Worm (Caenorhabditis elegans) whole organism, L4 larva: ENCODE data around the gene sru-18.

Experiments used
- D1046.2 ChIP-seq: fragments of 200-800 bp; sonication (Bioruptor generic); IDR thresholded peaks from 2 replicates; pipeline ENCODE4 v1.3.6; 2022; ENCODE audit warnings: missing genetic modification characterization, missing compliant biosample characterization
- F10B5.3 ChIP-seq: sonication (generic microtip); optimal IDR thresholded peaks from 2 replicates; lab custom pipeline; 2016; ENCODE audit warnings: mild to moderate bottlenecking, missing genetic modification characterization, missing compliant biosample characterization
- F26F4.8 ChIP-seq: fragments of 200-800 bp; sonication (Bioruptor generic); conservative IDR thresholded peaks from 2 replicates; pipeline ENCODE4 v1.3.6; 2022; ENCODE audit warnings: missing genetic modification characterization, missing compliant biosample characterization
- F44E2.7 ChIP-seq: fragments of 200-800 bp; sonication (Bioruptor generic); IDR thresholded peaks from 2 replicates; pipeline ENCODE4 v2.1.2; 2022; ENCODE audit warnings: missing genetic modification characterization, missing compliant biosample characterization
- F49E8.2 ChIP-seq: sonication (generic microtip); optimal IDR thresholded peaks from 2 replicates; lab custom pipeline; 2016; ENCODE audit warnings: missing compliant biosample characterization, mild to moderate bottlenecking, missing genetic modification characterization, borderline replicate concordance
- Y48G9A.11 ChIP-seq: fragments of 200-800 bp; sonication (Bioruptor generic); IDR thresholded peaks from 2 replicates; pipeline ENCODE4 v1.3.6; 2022; ENCODE audit warnings: missing genetic modification reagents, missing genetic modification characterization, missing compliant biosample characterization
- Y5F2A.4 ChIP-seq: fragments of 200-800 bp; sonication (Bioruptor generic); optimal IDR thresholded peaks from 2 replicates; lab custom pipeline; 2018; ENCODE audit warnings: mild to moderate bottlenecking, missing genetic modification characterization, missing compliant biosample characterization
- aly-2 ChIP-seq: sonication (generic microtip); optimal IDR thresholded peaks from 2 replicates; lab custom pipeline; 2018; ENCODE audit warnings: missing biosample characterization, missing genetic modification characterization
- attf-4 ChIP-seq: sonication (generic microtip); optimal IDR thresholded peaks from 3 replicates; lab custom pipeline; 2017; ENCODE audit warnings: missing biosample characterization, missing genetic modification characterization
- ceh-28 ChIP-seq: fragments of 150-350 bp; optimal IDR thresholded peaks from 2 replicates; lab custom pipeline; 2014; ENCODE audit warnings: missing biosample characterization, missing genetic modification reagents, missing genetic modification characterization
- ceh-32 ChIP-seq: sonication (generic microtip); optimal IDR thresholded peaks from 2 replicates; lab custom pipeline; 2016; ENCODE audit warnings: mild to moderate bottlenecking, missing genetic modification characterization, missing compliant biosample characterization; ENCODE audit not compliant: poor library complexity
- ceh-44 ChIP-seq: fragments of 200-800 bp; sonication (Bioruptor generic); IDR thresholded peaks from 2 replicates; pipeline ENCODE4 v1.3.6; 2022; ENCODE audit warnings: missing genetic modification reagents, missing genetic modification characterization, missing compliant biosample characterization
- ces-1 ChIP-seq: fragments of 150-350 bp; sonication (generic microtip); optimal IDR thresholded peaks from 4 replicates; lab custom pipeline; 2014; ENCODE audit warnings: missing biosample characterization, missing genetic modification reagents, missing genetic modification characterization
- daf-16 ChIP-seq, 3 experiments: sonication (generic microtip); optimal IDR thresholded peaks; 2 replicates each; lab custom pipeline; 2016 to 2017; ENCODE audit warnings: missing genetic modification characterization in 3 of 3, missing genetic modification reagents in 3 of 3, mild to moderate bottlenecking in 2 of 3, missing compliant biosample characterization in 2 of 3, missing biosample characterization in 1 of 3, moderate library complexity in 1 of 3
- daf-8 ChIP-seq: fragments of 200-800 bp; sonication (Bioruptor generic); IDR thresholded peaks from 2 replicates; pipeline ENCODE4 v1.3.6; 2022; ENCODE audit warnings: missing genetic modification characterization, missing compliant biosample characterization
- dmd-6 ChIP-seq: fragments of 200-800 bp; sonication (Bioruptor generic); IDR thresholded peaks from 2 replicates; pipeline ENCODE4 v1.3.6; 2022; ENCODE audit warnings: missing genetic modification reagents, missing genetic modification characterization, missing compliant biosample characterization
- dmd-8 ChIP-seq: fragments of 200-800 bp; sonication (Bioruptor generic); IDR thresholded peaks from 2 replicates; pipeline ENCODE4 v1.3.6; 2022; ENCODE audit warnings: missing genetic modification characterization, missing compliant biosample characterization
- dpl-1 ChIP-seq: fragments of 150-350 bp; optimal IDR thresholded peaks from 2 replicates; lab custom pipeline; 2014; ENCODE audit warnings: missing biosample characterization, missing genetic modification reagents, missing genetic modification characterization
- duxl-1 ChIP-seq: sonication (generic microtip); optimal IDR thresholded peaks from 2 replicates; lab custom pipeline; 2016; ENCODE audit warnings: mild to moderate bottlenecking, missing genetic modification characterization, moderate library complexity, missing compliant biosample characterization; ENCODE audit not compliant: poor library complexity
- dve-1 ChIP-seq: sonication (generic microtip); optimal IDR thresholded peaks from 2 replicates; lab custom pipeline; 2017; ENCODE audit warnings: antibody characterized with exemption, mild to moderate bottlenecking, missing genetic modification characterization, missing compliant biosample characterization; ENCODE audit not compliant: insufficient read depth
- egl-43 ChIP-seq: fragments of 200-800 bp; sonication (Bioruptor generic); IDR thresholded peaks from 2 replicates; pipeline ENCODE4 v1.3.6; 2022; ENCODE audit warnings: missing genetic modification reagents, missing genetic modification characterization, missing compliant biosample characterization
- fkh-10 ChIP-seq: fragments of 150-350 bp; optimal IDR thresholded peaks from 2 replicates; lab custom pipeline; 2014; ENCODE audit warnings: missing biosample characterization, missing genetic modification reagents, missing genetic modification characterization
- fos-1 ChIP-seq: fragments of 150-350 bp; optimal IDR thresholded peaks from 2 replicates; lab custom pipeline; 2014; ENCODE audit warnings: missing biosample characterization, missing genetic modification characterization
- gei-8 ChIP-seq: fragments of 200-800 bp; sonication (Bioruptor generic); optimal IDR thresholded peaks from 2 replicates; lab custom pipeline; 2018; ENCODE audit warnings: mild to moderate bottlenecking, missing genetic modification characterization, missing compliant biosample characterization
- hlh-11 ChIP-seq: fragments of 200-800 bp; sonication (Bioruptor generic); optimal IDR thresholded peaks from 2 replicates; lab custom pipeline; 2018; ENCODE audit warnings: mild to moderate bottlenecking, missing genetic modification characterization, missing compliant biosample characterization
- hlh-30 ChIP-seq: sonication (generic microtip); optimal IDR thresholded peaks from 2 replicates; lab custom pipeline; 2017; ENCODE audit warnings: antibody characterized with exemption, mild to moderate bottlenecking, missing genetic modification characterization, missing compliant biosample characterization; ENCODE audit not compliant: insufficient read depth
- hmg-1.1 ChIP-seq: fragments of 200-800 bp; sonication (Bioruptor generic); IDR thresholded peaks from 2 replicates; pipeline ENCODE4 v1.3.6; 2022; ENCODE audit warnings: missing genetic modification reagents, missing genetic modification characterization, missing compliant biosample characterization
- lin-1 ChIP-seq: fragments of 200-800 bp; sonication (Bioruptor generic); IDR thresholded peaks from 2 replicates; pipeline ENCODE4 v1.3.6; 2022; ENCODE audit warnings: missing genetic modification reagents, missing genetic modification characterization, missing compliant biosample characterization
- lin-15B ChIP-seq: fragments of 150-350 bp; sonication (generic microtip); optimal IDR thresholded peaks from 3 replicates; lab custom pipeline; 2014; ENCODE audit warnings: missing biosample characterization, missing genetic modification characterization
- lin-38 ChIP-seq: fragments of 200-800 bp; sonication (Bioruptor generic); IDR thresholded peaks from 2 replicates; pipeline ENCODE4 v1.3.6; 2022; ENCODE audit warnings: missing genetic modification reagents, missing genetic modification characterization, missing compliant biosample characterization
- lir-3 ChIP-seq: sonication (generic microtip); optimal IDR thresholded peaks from 2 replicates; lab custom pipeline; 2016; ENCODE audit warnings: mild to moderate bottlenecking, missing genetic modification characterization, missing compliant biosample characterization
- lsy-2 ChIP-seq, 2 experiments: fragments of 150-350 bp in 1 of 2; sonication (generic microtip) in 1 of 2; optimal IDR thresholded peaks; 2 replicates each; lab custom pipeline; 2014 to 2017; ENCODE audit warnings: missing biosample characterization in 2 of 2, missing genetic modification characterization in 2 of 2
- mdl-1 ChIP-seq, 2 experiments: fragments of 150-350 bp in 1 of 2; sonication (generic microtip) in 1 of 2; optimal IDR thresholded peaks; 2 replicates each; lab custom pipeline; 2014 to 2017; ENCODE audit warnings: missing biosample characterization in 2 of 2, missing genetic modification characterization in 2 of 2
- mdt-29 ChIP-seq: fragments of 200-800 bp; sonication (Bioruptor generic); IDR thresholded peaks from 2 replicates; pipeline ENCODE4 v1.3.6; 2022; ENCODE audit warnings: missing genetic modification reagents, missing genetic modification characterization, missing compliant biosample characterization
- mes-2 ChIP-seq: sonication (generic microtip); optimal IDR thresholded peaks from 2 replicates; lab custom pipeline; 2016; ENCODE audit warnings: missing genotype, mild to moderate bottlenecking, missing genetic modification characterization, missing compliant biosample characterization; ENCODE audit not compliant: poor library complexity, severe bottlenecking
- mxl-2 ChIP-seq: fragments of 200-800 bp; sonication (Bioruptor generic); conservative IDR thresholded peaks from 2 replicates; pipeline ENCODE4 v1.3.6; 2022; ENCODE audit warnings: missing genetic modification reagents, missing genetic modification characterization, missing compliant biosample characterization
- nhr-111 ChIP-seq: fragments of 200-800 bp; sonication (Bioruptor generic); optimal IDR thresholded peaks from 2 replicates; lab custom pipeline; 2018; ENCODE audit warnings: mild to moderate bottlenecking, missing genetic modification characterization, missing compliant biosample characterization
- nhr-28 ChIP-seq: fragments of 150-350 bp; optimal IDR thresholded peaks from 2 replicates; lab custom pipeline; 2014; ENCODE audit warnings: missing biosample characterization, missing genetic modification characterization
- nhr-41 ChIP-seq: fragments of 200-800 bp; sonication (Bioruptor generic); IDR thresholded peaks from 2 replicates; pipeline ENCODE4 v1.3.6; 2022; ENCODE audit warnings: missing genetic modification reagents, missing genetic modification characterization, missing compliant biosample characterization
- nhr-42 ChIP-seq: fragments of 200-800 bp; sonication (Bioruptor generic); IDR thresholded peaks from 2 replicates; pipeline ENCODE4 v1.3.6; 2022; ENCODE audit warnings: missing genetic modification characterization, missing compliant biosample characterization
- nhr-48 ChIP-seq: sonication (generic microtip); optimal IDR thresholded peaks from 2 replicates; lab custom pipeline; 2016; ENCODE audit warnings: mild to moderate bottlenecking, missing genetic modification characterization, missing compliant biosample characterization
- nhr-76 ChIP-seq: fragments of 150-350 bp; optimal IDR thresholded peaks from 2 replicates; lab custom pipeline; 2014; ENCODE audit warnings: missing biosample characterization, missing genetic modification characterization
- nhr-77 ChIP-seq: fragments of 150-350 bp; optimal IDR thresholded peaks from 2 replicates; lab custom pipeline; 2014; ENCODE audit warnings: missing biosample characterization, missing genetic modification characterization
- saeg-2 ChIP-seq: fragments of 200-800 bp; sonication (Bioruptor generic); IDR thresholded peaks from 2 replicates; pipeline ENCODE4 v1.3.6; 2022; ENCODE audit warnings: missing genetic modification reagents, missing genetic modification characterization, missing compliant biosample characterization
- set-16 ChIP-seq: fragments of 200-800 bp; sonication (Bioruptor generic); IDR thresholded peaks from 2 replicates; pipeline ENCODE4 v1.3.6; 2022; ENCODE audit warnings: missing genetic modification reagents, missing genetic modification characterization, missing compliant biosample characterization
- skn-1 ChIP-seq: fragments of 150-350 bp; optimal IDR thresholded peaks from 2 replicates; lab custom pipeline; 2014; ENCODE audit warnings: missing biosample characterization, missing genetic modification characterization
- snpc-4 ChIP-seq: fragments of 150-350 bp; optimal IDR thresholded peaks from 2 replicates; lab custom pipeline; 2014; ENCODE audit warnings: missing biosample characterization, missing genetic modification characterization
- spr-1 ChIP-seq: sonication (generic microtip); optimal IDR thresholded peaks from 2 replicates; lab custom pipeline; 2016; ENCODE audit warnings: mild to moderate bottlenecking, missing genetic modification characterization, missing compliant biosample characterization
- unc-130 ChIP-seq: sonication (generic microtip); optimal IDR thresholded peaks from 2 replicates; lab custom pipeline; 2016; ENCODE audit warnings: missing genetic modification reagents, missing genetic modification characterization, missing compliant biosample characterization
- unc-62 ChIP-seq, 3 experiments: fragments of 150-350 bp in 1 of 3; sonication (generic microtip); optimal IDR thresholded peaks in 2 of 3; peaks in 1 of 3; 1 replicate in 1 of 3; 2 replicates in 2 of 3; lab custom pipeline; 2014 to 2017; ENCODE audit warnings: missing biosample characterization in 3 of 3, missing genetic modification characterization in 3 of 3, missing genetic modification reagents in 3 of 3, missing genotype in 1 of 3
- ztf-11 ChIP-seq: fragments of 150-350 bp; optimal IDR thresholded peaks from 2 replicates; lab custom pipeline; 2014; ENCODE audit warnings: missing biosample characterization, missing genetic modification characterization

Gene sru-18

DNA sequence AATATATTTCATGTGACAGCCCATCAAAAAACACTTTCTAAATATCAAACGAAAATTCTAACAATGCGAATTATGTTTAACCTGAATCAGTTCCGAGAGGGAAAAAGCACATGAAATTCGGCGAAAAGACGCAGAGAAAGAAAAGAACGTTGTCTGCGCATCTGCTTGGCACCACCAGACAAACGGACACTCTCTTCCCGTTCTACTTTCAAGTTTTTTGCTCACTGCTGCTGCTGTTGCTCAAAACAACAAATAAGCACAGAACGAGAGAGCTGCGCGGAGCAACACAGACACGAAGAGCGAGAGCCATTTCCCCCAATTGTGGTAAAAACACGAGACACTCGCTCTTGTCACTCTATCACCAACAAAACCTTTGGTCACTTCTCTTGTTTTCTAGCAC, 37.2 kb upstream of the sru-18 start:
- no peak for TF ChIP-seq saeg-2 (GFP tag; lab: Robert Waterston, UW)
- no peak for TF ChIP-seq ceh-28
- TF ChIP-seq fkh-10 (GFP tag; lab: Kevin White, UChicago) = peak; percentile 47
- no peak for TF ChIP-seq ceh-32 (tag; lab: Kevin White, UChicago)
- no peak for TF ChIP-seq Y5F2A.4 (GFP tag; lab: Kevin White, UChicago)
- no peak for TF ChIP-seq daf-8 (GFP tag; lab: Robert Waterston, UW)
- no peak for TF ChIP-seq lin-1 (GFP tag; lab: Robert Waterston, UW)
- TF ChIP-seq dmd-6 (GFP tag; lab: Robert Waterston, UW) = no peak
- TF ChIP-seq F10B5.3 (tag; lab: Kevin White, UChicago) = no peak
- no peak for TF ChIP-seq lin-15B (tag; lab: Kevin White, UChicago)
- no peak for TF ChIP-seq mxl-2 (GFP tag; lab: Robert Waterston, UW)
- TF ChIP-seq lsy-2 (tag; optimal IDR thresholded peaks at IDR 0.05; lab: Kevin White, UChicago) = no peak
- TF ChIP-seq ceh-44 (GFP tag; lab: Robert Waterston, UW) = no peak
- TF ChIP-seq nhr-77 = no peak
- TF ChIP-seq nhr-111 = no peak
- TF ChIP-seq egl-43 (GFP tag; lab: Robert Waterston, UW) = 0 out of 2 replicates have a peak, but pooled peaks have one; percentile 29
- TF ChIP-seq nhr-42 = no peak
- TF ChIP-seq nhr-48 (tag; lab: Kevin White, UChicago) = no peak
- TF ChIP-seq F44E2.7 (GFP tag; lab: Robert Waterston, UW) = no peak
- peak; percentile 12 for TF ChIP-seq hlh-11 (tag; lab: Kevin White, UChicago)
- TF ChIP-seq ztf-11 (tag; lab: Kevin White, UChicago) = no peak
- TF ChIP-seq duxl-1 (tag; lab: Kevin White, UChicago) = no peak
- no peak for TF ChIP-seq daf-16 (GFP tag; optimal IDR thresholded peaks at IDR 0.05; lab: Kevin White, UChicago)
- TF ChIP-seq daf-16 (tag; optimal IDR thresholded peaks at IDR 0.05; lab: Kevin White, UChicago) = no peak
- no peak for TF ChIP-seq dve-1 (tag; lab: Kevin White, UChicago)
- no peak for TF ChIP-seq lir-3 (tag; lab: Kevin White, UChicago)
- peak in 1 of 2 experiments; percentile 63 for TF ChIP-seq unc-62 (GFP tag; optimal IDR thresholded peaks at IDR 0.05 in 1 of 2; lab: Kevin White, UChicago)
- no peak for TF ChIP-seq unc-62 (tag; optimal IDR thresholded peaks at IDR 0.05; lab: Kevin White, UChicago)
- TF ChIP-seq fos-1 (tag; lab: Kevin White, UChicago) = no peak
- no peak for TF ChIP-seq F49E8.2 (tag; lab: Kevin White, UChicago)
- no peak for TF ChIP-seq ces-1 (GFP tag; lab: Kevin White, UChicago)
- no peak for TF ChIP-seq gei-8
- no peak for TF ChIP-seq mdt-29
- TF ChIP-seq dmd-8 = no peak
- TF ChIP-seq snpc-4 = no peak
- no peak for TF ChIP-seq nhr-41 (GFP tag; lab: Robert Waterston, UW)
- peak; percentile 48; the same call in 1 of the 2 replicates for TF ChIP-seq hmg-1.1
- TF ChIP-seq unc-130 (GFP tag; lab: Kevin White, UChicago) = no peak
- no peak for TF ChIP-seq F26F4.8 (GFP tag; lab: Robert Waterston, UW)
- TF ChIP-seq hlh-30 (tag; lab: Kevin White, UChicago) = peak; percentile 57
- no peak for TF ChIP-seq mdl-1 (tag; optimal IDR thresholded peaks at IDR 0.05; lab: Kevin White, UChicago)
- TF ChIP-seq D1046.2 = no peak
- no peak for TF ChIP-seq Y48G9A.11
- TF ChIP-seq attf-4 (tag; lab: Kevin White, UChicago) = no peak
- TF ChIP-seq aly-2 (tag; lab: Kevin White, UChicago) = no peak
- TF ChIP-seq skn-1 (tag; lab: Kevin White, UChicago) = no peak
- TF ChIP-seq dpl-1 (GFP tag; lab: Kevin White, UChicago) = no peak
- peak; percentile 33 for TF ChIP-seq mes-2
- no peak for TF ChIP-seq lin-38 (GFP tag; lab: Robert Waterston, UW)
- TF ChIP-seq nhr-76 = no peak
- no peak for TF ChIP-seq nhr-28
- TF ChIP-seq set-16 = no peak
- no peak for TF ChIP-seq spr-1 (tag; lab: Kevin White, UChicago)
